Worm (Caenorhabditis elegans): ENCODE measurements around the gene C27A7.6.

- no peak for TF ChIP-seq unc-42 (tag; optimal IDR thresholded peaks at IDR 0.05)
- no peak for TF ChIP-seq ama-1 (optimal IDR thresholded peaks at IDR 0.05)
- TF ChIP-seq pag-3 (tag; optimal IDR thresholded peaks at IDR 0.05; ENCODE audit: borderline replicate concordance) = no peak
- no peak for TF ChIP-seq pha-4 (tag; optimal IDR thresholded peaks at IDR 0.05)
- TF ChIP-seq lim-6 (tag; optimal IDR thresholded peaks at IDR 0.05) = no peak
- TF ChIP-seq gmeb-2 (tag; optimal IDR thresholded peaks at IDR 0.05) = no peak
- no peak for TF ChIP-seq dve-1 (tag; optimal IDR thresholded peaks at IDR 0.05)
- TF ChIP-seq hlh-30 (tag; optimal IDR thresholded peaks at IDR 0.05; ENCODE audit: insufficient read depth) = no peak
- TF ChIP-seq K02D7.2 (tag; optimal IDR thresholded peaks at IDR 0.05) = no peak
- TF ChIP-seq pqm-1 (tag; optimal IDR thresholded peaks at IDR 0.05) = no peak
- no peak for TF ChIP-seq nfya-1 (tag; optimal IDR thresholded peaks at IDR 0.05)
Measured at ce11 chrV:12162220-12162619, 31.6 kb upstream of the C27A7.6 start, which contains the start of gene C27A7.5.

Data from whole organism, late embryonic.